Fruit fly (Drosophila melanogaster) whole organism, embryonic: ENCODE data around the gene CG11309.

Experiments
- Awh ChIP-seq: fragments of 200-800 bp; sonication (Bioruptor generic); IDR thresholded peaks from 2 replicates; pipeline ENCODE4, ENCODE4 v1.3.6; 2022; ENCODE audit warnings: missing biosample characterization, missing genetic modification characterization
- Blimp-1 ChIP-seq: fragments of 200-800 bp; sonication (Bioruptor generic); optimal IDR thresholded peaks from 3 replicates; lab custom pipeline; 2018; ENCODE audit warnings: missing biosample characterization, missing genetic modification characterization, mild to moderate bottlenecking, moderate library complexity, missing genetic modification reagents
- CG10431 ChIP-seq: fragments of 200-800 bp; sonication (Bioruptor generic); optimal IDR thresholded peaks from 3 replicates; lab custom pipeline; 2018; ENCODE audit warnings: missing biosample characterization, mild to moderate bottlenecking, missing genetic modification characterization
- CG11504 ChIP-seq: fragments of 200-800 bp; sonication (Bioruptor generic); optimal IDR thresholded peaks from 3 replicates; lab custom pipeline; 2019; ENCODE audit warnings: missing biosample characterization, mild to moderate bottlenecking, missing genetic modification characterization, moderate library complexity
- CG12071 ChIP-seq: fragments of 200-800 bp; sonication (Bioruptor generic); optimal IDR thresholded peaks from 3 replicates; lab custom pipeline; 2018; ENCODE audit warnings: missing biosample characterization, mild to moderate bottlenecking, missing genetic modification characterization
- CG12219 ChIP-seq: fragments of 200-800 bp; sonication (Bioruptor generic); optimal IDR thresholded peaks from 3 replicates; lab custom pipeline; 2018; ENCODE audit warnings: missing biosample characterization, mild to moderate bottlenecking, missing genetic modification characterization
- CG12391 ChIP-seq: fragments of 200-800 bp; sonication (Bioruptor generic); optimal IDR thresholded peaks from 3 replicates; lab custom pipeline; 2018; ENCODE audit warnings: missing biosample characterization, mild to moderate bottlenecking, missing genetic modification characterization, moderate library complexity
- CG14710 ChIP-seq: fragments of 200-800 bp; sonication (Bioruptor generic); optimal IDR thresholded peaks from 3 replicates; lab custom pipeline; 2019; ENCODE audit warnings: missing biosample characterization, mild to moderate bottlenecking, missing genetic modification characterization, moderate library complexity
- CG1529 ChIP-seq: fragments of 200-800 bp; sonication (Bioruptor generic); optimal IDR thresholded peaks from 3 replicates; lab custom pipeline; 2018; ENCODE audit warnings: missing biosample characterization, missing genetic modification characterization
- CG1603 ChIP-seq: fragments of 200-800 bp; sonication (Bioruptor generic); optimal IDR thresholded peaks from 2 replicates; lab custom pipeline; 2019; ENCODE audit warnings: missing biosample characterization, mild to moderate bottlenecking, missing genetic modification characterization, moderate library complexity
- CG17328 ChIP-seq: fragments of 200-800 bp; sonication (Bioruptor generic); IDR thresholded peaks from 2 replicates; pipeline ENCODE4 v1.3.6; 2022; ENCODE audit warnings: missing biosample characterization, missing genetic modification characterization
- CG18262 ChIP-seq: fragments of 200-800 bp; optimal IDR thresholded peaks from 3 replicates; lab custom pipeline; 2019; ENCODE audit warnings: missing biosample characterization, mild to moderate bottlenecking, missing genetic modification characterization, moderate library complexity
- CG2875 ChIP-seq: fragments of 200-800 bp; sonication (Bioruptor generic); optimal IDR thresholded peaks from 2 replicates; lab custom pipeline; 2017; ENCODE audit warnings: missing biosample characterization, mild to moderate bottlenecking, missing genetic modification characterization, missing genetic modification reagents
- CG32772 ChIP-seq: fragments of 200-800 bp; sonication (Bioruptor generic); IDR thresholded peaks from 2 replicates; pipeline ENCODE4 v1.3.6; 2022; ENCODE audit warnings: missing biosample characterization, missing genetic modification characterization
- CG3407 ChIP-seq: fragments of 200-800 bp; sonication (Bioruptor generic); optimal IDR thresholded peaks from 2 replicates; lab custom pipeline; 2018; ENCODE audit warnings: missing biosample characterization, mild to moderate bottlenecking, missing genetic modification characterization
- CG4360 ChIP-seq: fragments of 200-800 bp; sonication (Bioruptor generic); IDR thresholded peaks from 2 replicates; pipeline ENCODE4 v1.3.6; 2022; ENCODE audit warnings: missing biosample characterization, missing genetic modification characterization
- CG4424 ChIP-seq: fragments of 200-800 bp; sonication (Bioruptor generic); optimal IDR thresholded peaks from 3 replicates; lab custom pipeline; 2016; ENCODE audit warnings: missing biosample characterization, missing genetic modification characterization
- CG4707 ChIP-seq: fragments of 200-800 bp; sonication (Bioruptor generic); optimal IDR thresholded peaks from 2 replicates; lab custom pipeline; 2018; ENCODE audit warnings: missing biosample characterization, mild to moderate bottlenecking, missing genetic modification characterization, moderate library complexity
- CG4730 ChIP-seq: fragments of 200-800 bp; sonication (Bioruptor generic); IDR thresholded peaks from 2 replicates; pipeline ENCODE4 v1.3.6; 2022; ENCODE audit warnings: missing biosample characterization, missing genetic modification characterization
- CG5180 ChIP-seq: fragments of 200-800 bp; sonication (Bioruptor generic); optimal IDR thresholded peaks from 3 replicates; lab custom pipeline; 2017; ENCODE audit warnings: missing biosample characterization, missing genetic modification characterization, mild to moderate bottlenecking, moderate library complexity, missing genetic modification reagents
- CG7271 ChIP-seq: fragments of 200-800 bp; sonication (Bioruptor generic); optimal IDR thresholded peaks from 2 replicates; lab custom pipeline; 2018; ENCODE audit warnings: missing biosample characterization, mild to moderate bottlenecking, missing genetic modification characterization, moderate library complexity
- Drgx ChIP-seq: fragments of 200-800 bp; sonication (Bioruptor generic); IDR thresholded peaks from 2 replicates; pipeline ENCODE4 v1.3.6; 2022; ENCODE audit warnings: missing biosample characterization, missing genetic modification characterization
- H15 ChIP-seq: fragments of 200-800 bp; sonication (Bioruptor generic); IDR thresholded peaks from 3 replicates; pipeline ENCODE4 v1.3.6; 2022; ENCODE audit warnings: missing biosample characterization, missing genetic modification characterization
- HLH3B ChIP-seq: fragments of 200-800 bp; sonication (Bioruptor generic); IDR thresholded peaks from 2 replicates; pipeline ENCODE4 v1.3.6; 2022; ENCODE audit warnings: missing biosample characterization, missing genetic modification characterization
- Med ChIP-seq: fragments of 200-800 bp; sonication (Bioruptor generic); peaks from one replicate; lab custom pipeline; 2016; ENCODE audit warnings: missing biosample characterization, missing genetic modification characterization, mild to moderate bottlenecking, inconsistent platforms, moderate library complexity
- Mrtf ChIP-seq: fragments of 200-800 bp; sonication (Bioruptor generic); IDR thresholded peaks from 3 replicates; pipeline ENCODE4 v1.3.6; 2022; ENCODE audit warnings: missing biosample characterization, missing genetic modification characterization
- Sox102F ChIP-seq: fragments of 200-800 bp; sonication (Bioruptor generic); optimal IDR thresholded peaks from 2 replicates; lab custom pipeline; 2018; ENCODE audit warnings: missing biosample characterization, mild to moderate bottlenecking, missing genetic modification characterization, moderate library complexity
- Ssrp ChIP-seq: fragments of 200-800 bp; sonication (Bioruptor generic); optimal IDR thresholded peaks from 2 replicates; lab custom pipeline; 2018; ENCODE audit warnings: missing biosample characterization, mild to moderate bottlenecking, missing genetic modification characterization, moderate library complexity
- Stat92E ChIP-seq, 3 experiments: fragments of >200 bp in 2 of 3; fragments of 200-800 bp in 1 of 3; sonication (Bioruptor generic) in 1 of 3; optimal IDR thresholded peaks; 2 replicates each; lab custom pipeline; 2017 to 2019; ENCODE audit warnings: missing biosample characterization in 3 of 3, missing genetic modification characterization in 3 of 3, mild to moderate bottlenecking in 1 of 3, moderate library complexity in 1 of 3
- Xrp1 ChIP-seq: fragments of 200-800 bp; sonication (Bioruptor generic); IDR thresholded peaks from 2 replicates; pipeline ENCODE4 v1.3.6; 2022; ENCODE audit warnings: missing biosample characterization, missing genetic modification characterization
- bsh ChIP-seq, 2 experiments: fragments of 200-800 bp; sonication (Bioruptor generic); optimal IDR thresholded peaks; 2 replicates each; lab custom pipeline; 2017 to 2018; ENCODE audit warnings: mild to moderate bottlenecking in 2 of 2, missing biosample characterization in 2 of 2, missing genetic modification characterization in 2 of 2, moderate library complexity in 1 of 2
- btn ChIP-seq: fragments of 200-800 bp; sonication (Bioruptor generic); optimal IDR thresholded peaks from 2 replicates; lab custom pipeline; 2016; ENCODE audit warnings: missing biosample characterization, missing genetic modification characterization
- cg ChIP-seq: fragments of 200-800 bp; sonication (Bioruptor generic); optimal IDR thresholded peaks from 3 replicates; lab custom pipeline; 2019; ENCODE audit warnings: missing biosample characterization, mild to moderate bottlenecking, missing genetic modification characterization, moderate library complexity
- chm ChIP-seq: fragments of 200-800 bp; sonication (Bioruptor generic); IDR thresholded peaks from 2 replicates; pipeline ENCODE4 v1.3.6; 2022; ENCODE audit warnings: missing biosample characterization, missing genetic modification characterization
- eve ChIP-seq, 2 experiments: fragments of >200 bp; optimal IDR thresholded peaks; 2 replicates each; lab custom pipeline; 2017; ENCODE audit warnings: missing biosample characterization in 2 of 2, missing genetic modification characterization in 2 of 2
- fd102C ChIP-seq: fragments of 200-800 bp; sonication (Bioruptor generic); optimal IDR thresholded peaks from 2 replicates; lab custom pipeline; 2018; ENCODE audit warnings: missing biosample characterization, mild to moderate bottlenecking, missing genetic modification characterization, moderate library complexity
- fd64A ChIP-seq: fragments of 200-800 bp; sonication (Bioruptor generic); optimal IDR thresholded peaks from 3 replicates; lab custom pipeline; 2018; ENCODE audit warnings: missing biosample characterization, mild to moderate bottlenecking, missing genetic modification characterization
- fd96Cb ChIP-seq: fragments of 200-800 bp; sonication (Bioruptor generic); optimal IDR thresholded peaks from 2 replicates; lab custom pipeline; 2018; ENCODE audit warnings: missing biosample characterization, mild to moderate bottlenecking, missing genetic modification characterization, moderate library complexity
- gem ChIP-seq: fragments of 200-800 bp; sonication (Bioruptor generic); optimal IDR thresholded peaks from 2 replicates; lab custom pipeline; 2019; ENCODE audit warnings: missing biosample characterization, mild to moderate bottlenecking, missing genetic modification characterization, moderate library complexity
- jumu ChIP-seq: fragments of 200-800 bp; sonication (Bioruptor generic); optimal IDR thresholded peaks from 3 replicates; lab custom pipeline; 2016; ENCODE audit warnings: missing biosample characterization, missing genetic modification characterization
- kay ChIP-seq: fragments of 200-800 bp; sonication (Bioruptor generic); optimal IDR thresholded peaks from 2 replicates; lab custom pipeline; 2016; ENCODE audit warnings: missing biosample characterization, missing genetic modification characterization
- kni ChIP-seq: fragments of 200-800 bp; sonication (Bioruptor generic); optimal IDR thresholded peaks from 3 replicates; lab custom pipeline; 2017; ENCODE audit warnings: mild to moderate bottlenecking, missing biosample characterization, missing genetic modification reagents, missing genetic modification characterization
- lmd ChIP-seq: fragments of 200-800 bp; sonication (Bioruptor generic); IDR thresholded peaks from 2 replicates; pipeline ENCODE4 v1.3.6; 2022; ENCODE audit warnings: missing biosample characterization, missing genetic modification characterization
- nmo ChIP-seq: fragments of 200-800 bp; sonication (Bioruptor generic); optimal IDR thresholded peaks from 2 replicates; lab custom pipeline; 2018; ENCODE audit warnings: missing biosample characterization, mild to moderate bottlenecking, missing genetic modification characterization, moderate library complexity
- oc ChIP-seq: fragments of 200-800 bp; sonication (Bioruptor generic); optimal IDR thresholded peaks from 2 replicates; lab custom pipeline; 2018; ENCODE audit warnings: missing biosample characterization, mild to moderate bottlenecking, missing genetic modification characterization, moderate library complexity
- row ChIP-seq: fragments of 200-800 bp; sonication (Bioruptor generic); IDR thresholded peaks from 3 replicates; pipeline ENCODE4 v1.3.6; 2022; ENCODE audit warnings: missing biosample characterization, missing genetic modification characterization
- sisA ChIP-seq: fragments of 200-800 bp; sonication (Bioruptor generic); IDR thresholded peaks from 2 replicates; pipeline ENCODE4 v1.3.6; 2022; ENCODE audit warnings: missing biosample characterization, missing genetic modification characterization
- sna ChIP-seq: fragments of 200-800 bp; sonication (Bioruptor generic); IDR thresholded peaks from 2 replicates; pipeline ENCODE4 v1.3.6; 2022; ENCODE audit warnings: missing biosample characterization, missing genetic modification characterization; ENCODE audit not compliant: partially characterized antibody
- wor ChIP-seq: fragments of 200-800 bp; sonication (Bioruptor generic); IDR thresholded peaks from 2 replicates; pipeline ENCODE4 v1.3.6; 2022; ENCODE audit warnings: missing biosample characterization, missing genetic modification characterization

The CG11309 gene

DNA sequence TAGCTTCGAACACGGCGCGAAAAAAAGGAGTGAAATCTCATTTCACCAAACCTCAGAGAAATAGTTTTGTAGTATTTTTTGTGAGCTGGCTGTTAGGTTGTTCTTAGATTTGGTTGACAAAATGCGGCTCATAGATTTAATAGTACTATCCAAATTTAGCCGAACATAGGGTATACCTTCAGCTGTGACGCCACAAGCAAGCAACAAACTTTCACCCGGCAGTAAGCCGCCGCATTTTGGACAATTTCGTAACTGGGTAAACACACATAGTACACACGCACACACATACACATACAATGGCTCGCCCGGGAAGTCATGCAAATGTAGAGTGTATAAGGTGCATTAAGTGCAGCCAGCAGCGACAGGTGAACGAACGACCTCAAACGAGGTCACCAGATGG is 45.2 kb downstream of the CG11309 start (continued):
- TF ChIP-seq kay (GFP tag; lab: Kevin White, UChicago), result no peak
- TF ChIP-seq Drgx (GFP tag; lab: Robert Waterston, UW), result peak; percentile 41
- TF ChIP-seq CG5180, result peak; percentile 24
- TF ChIP-seq fd96Cb (tag; lab: Kevin White, UChicago), result peak; percentile 14
- peak in 1 of 2 experiments; percentile 29 for TF ChIP-seq bsh (GFP tag; optimal IDR thresholded peaks at IDR 0.05; lab: Kevin White, UChicago)
- TF ChIP-seq Mrtf (GFP tag; lab: Robert Waterston, UW), result no peak
- TF ChIP-seq CG12219 (GFP tag; lab: Kevin White, UChicago), result peak; percentile 19
- TF ChIP-seq CG7271, result no peak
- TF ChIP-seq Ssrp (tag; lab: Kevin White, UChicago), result peak; percentile 9
- TF ChIP-seq CG4360 (GFP tag; lab: Robert Waterston, UW), result no peak
- peak; percentile 26 for TF ChIP-seq cg
- peak; percentile 44 for TF ChIP-seq sisA (GFP tag; lab: Robert Waterston, UW)
- TF ChIP-seq CG12071 (GFP tag; lab: Kevin White, UChicago), result peak; percentile 3
- TF ChIP-seq CG4730 (GFP tag; lab: Robert Waterston, UW), result 0 out of 2 replicates have a peak, but pooled peaks have one; percentile 8
- TF ChIP-seq gem, result peak; percentile 38
- TF ChIP-seq Med (GFP tag; lab: Kevin White, UChicago), result peak; percentile 62
- TF ChIP-seq HLH3B (GFP tag; lab: Robert Waterston, UW), result peak; percentile 34; the same call in 1 of the 2 replicates
- peak; percentile 17 for TF ChIP-seq CG4424 (GFP tag; lab: Kevin White, UChicago)
- TF ChIP-seq CG32772 (GFP tag; lab: Robert Waterston, UW), result peak; percentile 13; the same call in 1 of the 2 replicates
- TF ChIP-seq CG1603 (tag; lab: Kevin White, UChicago), result peak; percentile 57
- peak; percentile 77 for TF ChIP-seq Blimp-1 (GFP tag; lab: Kevin White, UChicago)
- TF ChIP-seq nmo (GFP tag; lab: Kevin White, UChicago), result peak; percentile 11
- peak; percentile 21 for TF ChIP-seq CG4707 (GFP tag; lab: Kevin White, UChicago)
- peak; percentile 26 for TF ChIP-seq CG3407
- peak; percentile 19 for TF ChIP-seq CG2875 (GFP tag; lab: Kevin White, UChicago)
- TF ChIP-seq CG1529 (GFP tag; lab: Kevin White, UChicago), result peak; percentile 34
- TF ChIP-seq oc (tag; lab: Kevin White, UChicago), result peak; percentile 37
- 0 out of 2 replicates have a peak, but pooled peaks have one; percentile 6 for TF ChIP-seq Xrp1 (GFP tag; lab: Robert Waterston, UW)
- TF ChIP-seq CG18262 (tag; lab: Kevin White, UChicago), result peak; percentile 18
- peak; percentile 7; the same call in 1 of the 2 replicates for TF ChIP-seq lmd (GFP tag; lab: Robert Waterston, UW)
- 0 out of 2 replicates have a peak, but pooled peaks have one; percentile 4 for TF ChIP-seq CG17328 (GFP tag; lab: Robert Waterston, UW)
- TF ChIP-seq btn (GFP tag; lab: Kevin White, UChicago), result no peak
- peak; percentile 75 for TF ChIP-seq kni (GFP tag; lab: Kevin White, UChicago)
- TF ChIP-seq CG12391 (tag; lab: Kevin White, UChicago), result no peak
- TF ChIP-seq row (GFP tag; lab: Robert Waterston, UW), result peak; percentile 35; the same call in 1 of the 3 replicates
- no peak for TF ChIP-seq Stat92E (GFP tag; optimal IDR thresholded peaks at IDR 0.05; lab: Kevin White, UChicago)
- TF ChIP-seq fd64A (GFP tag; lab: Kevin White, UChicago), result peak; percentile 37
- 0 out of 2 replicates have a peak, but pooled peaks have one; percentile 14 for TF ChIP-seq wor (GFP tag; lab: Robert Waterston, UW)
- TF ChIP-seq CG10431 (GFP tag; lab: Kevin White, UChicago), result peak; percentile 11
- TF ChIP-seq eve (GFP tag; optimal IDR thresholded peaks at IDR 0.05; lab: Kevin White, UChicago), result peak in 1 of 2 experiments; percentile 30
- TF ChIP-seq Sox102F, result peak; percentile 65
- 0 out of 2 replicates have a peak, but pooled peaks have one; percentile 25 for TF ChIP-seq chm (GFP tag; lab: Robert Waterston, UW)
- 0 out of 2 replicates have a peak, but pooled peaks have one; percentile 45 for TF ChIP-seq Awh
- TF ChIP-seq sna (GFP tag; lab: Robert Waterston, UW), result no peak
- TF ChIP-seq H15, result 0 out of 3 replicates have a peak, but pooled peaks have one; percentile 7
- TF ChIP-seq CG11504 (tag; lab: Kevin White, UChicago), result peak; percentile 45
- TF ChIP-seq CG14710 (tag; lab: Kevin White, UChicago), result peak; percentile 4
- peak; percentile 3 for TF ChIP-seq jumu (GFP tag; lab: Kevin White, UChicago)
- no peak for TF ChIP-seq fd102C
